Fruit fly (Drosophila melanogaster): Measurements from ENCODE around the gene CG31207.

dm6 chr3R:21071312-21071711, 24.5 kb upstream of the CG31207 start:
- no peak for TF ChIP-seq CG12768 (GFP tag; optimal IDR thresholded peaks at IDR 0.05)
- no peak for TF ChIP-seq CG14711 (tag; optimal IDR thresholded peaks at IDR 0.05)

Measured in whole organism, adult.